Fruit fly (Drosophila melanogaster) whole organism, adult: ENCODE results near the gene CG8097.

Source experiments
- CG1620 ChIP-seq: fragments of 200-800 bp; sonication (Bioruptor generic); optimal IDR thresholded peaks from 2 replicates; lab custom pipeline; 2016; ENCODE audit warnings: missing biosample characterization, missing genetic modification characterization
- cnc ChIP-seq, 2 experiments: fragments of >200 bp; optimal IDR thresholded peaks; 2 replicates each; lab custom pipeline; 2017

dm6 chrX:15608751-15609345, 25.9 kb downstream of the CG8097 start:
- TF ChIP-seq CG1620 (GFP tag; lab: Kevin White, UChicago) (no peak), cnc (optimal IDR thresholded peaks at IDR 0.05; lab: Kevin White, UChicago) (no peak)
